Fruit fly (Drosophila melanogaster) whole organism, embryonic: ENCODE data around the gene mbc.
A peak's percentile ranks its signal among the peaks of the same experiment; 100 is the strongest.

Source experiments
- Abd-B ChIP-seq: fragments of 200-800 bp; sonication (Bioruptor generic); optimal IDR thresholded peaks from 2 replicates; lab custom pipeline; 2018; ENCODE audit warnings: missing biosample characterization, mild to moderate bottlenecking, missing genetic modification characterization, moderate library complexity
- Antp ChIP-seq: fragments of 200-800 bp; sonication (Bioruptor generic); optimal IDR thresholded peaks from 3 replicates; lab custom pipeline; 2016; ENCODE audit warnings: missing biosample characterization, missing genetic modification characterization
- Atf3 ChIP-seq: fragments of 200-800 bp; sonication (Bioruptor generic); optimal IDR thresholded peaks from 3 replicates; lab custom pipeline; 2016; ENCODE audit warnings: missing biosample characterization, missing genetic modification characterization
- B-H2 ChIP-seq: fragments of 200-800 bp; sonication (Bioruptor generic); optimal IDR thresholded peaks from 2 replicates; lab custom pipeline; 2018; ENCODE audit warnings: missing biosample characterization, mild to moderate bottlenecking, missing genetic modification characterization
- CG10366 ChIP-seq: fragments of 200-800 bp; sonication (Bioruptor generic); IDR thresholded peaks from 2 replicates; pipeline ENCODE4 v1.3.6; 2022; ENCODE audit warnings: missing biosample characterization, missing genetic modification characterization
- CG11247 ChIP-seq: fragments of 200-800 bp; sonication (Bioruptor generic); IDR thresholded peaks from 2 replicates; pipeline ENCODE4 v1.3.6; 2022; ENCODE audit warnings: missing biosample characterization, missing genetic modification characterization
- CG12104 ChIP-seq: fragments of 200-800 bp; sonication (Bioruptor generic); optimal IDR thresholded peaks from 3 replicates; lab custom pipeline; 2016; ENCODE audit warnings: missing biosample characterization, missing genetic modification characterization
- CG12219 ChIP-seq: fragments of 200-800 bp; sonication (Bioruptor generic); optimal IDR thresholded peaks from 3 replicates; lab custom pipeline; 2018; ENCODE audit warnings: missing biosample characterization, mild to moderate bottlenecking, missing genetic modification characterization
- CG1233 ChIP-seq: fragments of 200-800 bp; sonication (Bioruptor generic); optimal IDR thresholded peaks from 4 replicates; lab custom pipeline; 2018; ENCODE audit warnings: missing biosample characterization, mild to moderate bottlenecking, missing genetic modification characterization
- CG12659 ChIP-seq: fragments of 200-800 bp; sonication (Bioruptor generic); optimal IDR thresholded peaks from 3 replicates; lab custom pipeline; 2017; ENCODE audit warnings: mild to moderate bottlenecking, missing biosample characterization, missing genetic modification reagents, missing genetic modification characterization
- CG1647 ChIP-seq: fragments of 200-800 bp; sonication (Bioruptor generic); optimal IDR thresholded peaks from 3 replicates; lab custom pipeline; 2016; ENCODE audit warnings: missing biosample characterization, missing genetic modification characterization
- CG16863 ChIP-seq: fragments of 200-800 bp; sonication (Bioruptor generic); optimal IDR thresholded peaks from 3 replicates; lab custom pipeline; 2016; ENCODE audit warnings: missing biosample characterization, missing genetic modification characterization
- CG17328 ChIP-seq: fragments of 200-800 bp; sonication (Bioruptor generic); IDR thresholded peaks from 2 replicates; pipeline ENCODE4 v1.3.6; 2022; ENCODE audit warnings: missing biosample characterization, missing genetic modification characterization
- CG30020 ChIP-seq: fragments of 200-800 bp; optimal IDR thresholded peaks from 2 replicates; lab custom pipeline; 2019; ENCODE audit warnings: missing biosample characterization, mild to moderate bottlenecking, missing genetic modification characterization, moderate library complexity
- CG3163 ChIP-seq: fragments of 200-800 bp; sonication (Bioruptor generic); optimal IDR thresholded peaks from 3 replicates; lab custom pipeline; 2016; ENCODE audit warnings: missing biosample characterization, missing genetic modification characterization
- CG32767 ChIP-seq: fragments of 200-800 bp; sonication (Bioruptor generic); IDR thresholded peaks from 2 replicates; pipeline ENCODE4 v1.3.6; 2022; ENCODE audit warnings: missing biosample characterization, missing genetic modification characterization
- CG34422 ChIP-seq: fragments of 200-800 bp; sonication (Bioruptor generic); IDR thresholded peaks from 3 replicates; pipeline ENCODE4 v1.3.6; 2022; ENCODE audit warnings: missing biosample characterization, missing genetic modification characterization
- CG3838 ChIP-seq: fragments of 200-800 bp; sonication (Bioruptor generic); optimal IDR thresholded peaks from 3 replicates; lab custom pipeline; 2016; ENCODE audit warnings: missing biosample characterization, missing genetic modification characterization
- CG4404 ChIP-seq: fragments of 200-800 bp; sonication (Bioruptor generic); IDR thresholded peaks from 2 replicates; pipeline ENCODE4 v1.3.6; 2022; ENCODE audit warnings: missing biosample characterization, missing genetic modification characterization
- CG5245 ChIP-seq: fragments of 200-800 bp; sonication (Bioruptor generic); optimal IDR thresholded peaks from 3 replicates; lab custom pipeline; 2016; ENCODE audit warnings: missing biosample characterization, missing genetic modification characterization
- CG6689 ChIP-seq: fragments of 200-800 bp; sonication (Bioruptor generic); IDR thresholded peaks from 2 replicates; pipeline ENCODE4 v1.3.6; 2022; ENCODE audit warnings: missing biosample characterization, missing genetic modification characterization
- Dbx ChIP-seq: fragments of 200-800 bp; sonication (Bioruptor generic); IDR thresholded peaks from 3 replicates; pipeline ENCODE4 v1.3.6; 2022; ENCODE audit warnings: missing biosample characterization, missing genetic modification characterization
- Drgx ChIP-seq: fragments of 200-800 bp; sonication (Bioruptor generic); IDR thresholded peaks from 2 replicates; pipeline ENCODE4 v1.3.6; 2022; ENCODE audit warnings: missing biosample characterization, missing genetic modification characterization
- Eip74EF ChIP-seq, 2 experiments: fragments of 200-800 bp in 1 of 2; fragments of >200 bp in 1 of 2; sonication (Bioruptor generic) in 1 of 2; optimal IDR thresholded peaks; 2 replicates each; lab custom pipeline; 2017 to 2019; ENCODE audit warnings: missing biosample characterization in 2 of 2, missing genetic modification characterization in 2 of 2, mild to moderate bottlenecking in 1 of 2, moderate library complexity in 1 of 2
- Elba2 ChIP-seq: fragments of 200-800 bp; sonication (Bioruptor generic); optimal IDR thresholded peaks from 3 replicates; lab custom pipeline; 2016; ENCODE audit warnings: missing biosample characterization, missing genetic modification characterization
- GATAe ChIP-seq: fragments of 200-800 bp; sonication (Bioruptor generic); conservative IDR thresholded peaks from 2 replicates; pipeline ENCODE4 v1.3.6; 2022; ENCODE audit warnings: missing biosample characterization, missing genetic modification characterization
- HHEX ChIP-seq: fragments of 200-800 bp; sonication (Bioruptor generic); optimal IDR thresholded peaks from 3 replicates; lab custom pipeline; 2017; ENCODE audit warnings: missing biosample characterization, mild to moderate bottlenecking, missing genetic modification characterization, missing genetic modification reagents
- MTF-1 ChIP-seq: fragments of 200-800 bp; sonication (Bioruptor generic); optimal IDR thresholded peaks from 2 replicates; lab custom pipeline; 2018; ENCODE audit warnings: missing biosample characterization, mild to moderate bottlenecking, missing genetic modification characterization, borderline replicate concordance
- Mad ChIP-seq: fragments of 200-800 bp; sonication (Bioruptor generic); optimal IDR thresholded peaks from 2 replicates; lab custom pipeline; 2016; ENCODE audit warnings: missing biosample characterization, missing genetic modification characterization
- NFAT ChIP-seq: fragments of 200-800 bp; sonication (Bioruptor generic); IDR thresholded peaks from 2 replicates; pipeline ENCODE4 v1.3.6; 2022; ENCODE audit warnings: missing biosample characterization, missing genetic modification characterization
- NK7.1 ChIP-seq: fragments of 200-800 bp; sonication (Bioruptor generic); optimal IDR thresholded peaks from 3 replicates; lab custom pipeline; 2016; ENCODE audit warnings: missing biosample characterization, missing genetic modification characterization
- NfI ChIP-seq: fragments of 200-800 bp; sonication (Bioruptor generic); optimal IDR thresholded peaks from 3 replicates; lab custom pipeline; 2018; ENCODE audit warnings: missing biosample characterization, mild to moderate bottlenecking, missing genetic modification characterization, moderate library complexity
- Pdp1 ChIP-seq, 2 experiments: fragments of 200-800 bp; sonication (Bioruptor generic); optimal IDR thresholded peaks; 3 replicates each; lab custom pipeline; 2016; ENCODE audit warnings: missing biosample characterization in 2 of 2, missing genetic modification characterization in 2 of 2, mild to moderate bottlenecking in 1 of 2, moderate library complexity in 1 of 2
- Sox100B ChIP-seq: fragments of 200-800 bp; sonication (Bioruptor generic); optimal IDR thresholded peaks from 3 replicates; lab custom pipeline; 2018; ENCODE audit warnings: missing biosample characterization, mild to moderate bottlenecking, missing genetic modification characterization
- Ssrp ChIP-seq: fragments of 200-800 bp; sonication (Bioruptor generic); optimal IDR thresholded peaks from 2 replicates; lab custom pipeline; 2018; ENCODE audit warnings: missing biosample characterization, mild to moderate bottlenecking, missing genetic modification characterization, moderate library complexity
- Xrp1 ChIP-seq: fragments of 200-800 bp; sonication (Bioruptor generic); IDR thresholded peaks from 2 replicates; pipeline ENCODE4 v1.3.6; 2022; ENCODE audit warnings: missing biosample characterization, missing genetic modification characterization
- amos ChIP-seq: fragments of 200-800 bp; sonication (Bioruptor generic); IDR thresholded peaks from 2 replicates; pipeline ENCODE4 v1.3.6; 2022; ENCODE audit warnings: missing biosample characterization, missing genetic modification characterization; ENCODE audit not compliant: partially characterized antibody
- br ChIP-seq: fragments of >200 bp; optimal IDR thresholded peaks from 2 replicates; lab custom pipeline; 2017
- emc ChIP-seq: fragments of 200-800 bp; sonication (Bioruptor generic); optimal IDR thresholded peaks from 2 replicates; lab custom pipeline; 2016; ENCODE audit warnings: missing biosample characterization, missing genetic modification characterization
- inv ChIP-seq: fragments of 200-800 bp; sonication (Bioruptor generic); IDR thresholded peaks from 2 replicates; pipeline ENCODE4 v1.3.6; 2022; ENCODE audit warnings: missing biosample characterization, missing genetic modification characterization; ENCODE audit not compliant: partially characterized antibody
- lov ChIP-seq, 2 experiments: fragments of 200-800 bp in 1 of 2; fragments of >200 bp in 1 of 2; sonication (Bioruptor generic) in 1 of 2; IDR thresholded peaks in 1 of 2; optimal IDR thresholded peaks in 1 of 2; 2 replicates in 1 of 2; 3 replicates in 1 of 2; pipeline versions ENCODE4 v1.3.6 to Lab custom; 2017 to 2022; ENCODE audit warnings: missing biosample characterization in 1 of 2, missing genetic modification characterization in 1 of 2
- maf-S ChIP-seq: fragments of 200-800 bp; sonication (Bioruptor generic); optimal IDR thresholded peaks from 2 replicates; lab custom pipeline; 2016; ENCODE audit warnings: missing biosample characterization, missing genetic modification characterization
- oc ChIP-seq: fragments of 200-800 bp; sonication (Bioruptor generic); optimal IDR thresholded peaks from 2 replicates; lab custom pipeline; 2018; ENCODE audit warnings: missing biosample characterization, mild to moderate bottlenecking, missing genetic modification characterization, moderate library complexity
- pb ChIP-seq: fragments of 200-800 bp; sonication (Bioruptor generic); optimal IDR thresholded peaks from 3 replicates; lab custom pipeline; 2016; ENCODE audit warnings: missing biosample characterization, missing genetic modification characterization
- pros ChIP-seq: fragments of 200-800 bp; sonication (Bioruptor generic); optimal IDR thresholded peaks from 3 replicates; lab custom pipeline; 2019; ENCODE audit warnings: missing biosample characterization, mild to moderate bottlenecking, missing genetic modification characterization, moderate library complexity
- sd ChIP-seq: fragments of 200-800 bp; sonication (Bioruptor generic); optimal IDR thresholded peaks from 3 replicates; lab custom pipeline; 2018; ENCODE audit warnings: missing biosample characterization, mild to moderate bottlenecking, missing genetic modification characterization, moderate library complexity
- sr ChIP-seq: fragments of 200-800 bp; sonication (Bioruptor generic); IDR thresholded peaks from 3 replicates; pipeline ENCODE4 v1.3.6; 2022; ENCODE audit warnings: missing biosample characterization, missing genetic modification characterization
- ssp ChIP-seq: fragments of 200-800 bp; sonication (Bioruptor generic); IDR thresholded peaks from 2 replicates; pipeline ENCODE4 v1.3.6; 2022; ENCODE audit warnings: missing biosample characterization, missing genetic modification characterization
- unpg ChIP-seq: fragments of 200-800 bp; sonication (Bioruptor generic); optimal IDR thresholded peaks from 3 replicates; lab custom pipeline; 2018; ENCODE audit warnings: missing biosample characterization, mild to moderate bottlenecking, missing genetic modification characterization, moderate library complexity
- wor ChIP-seq: fragments of 200-800 bp; sonication (Bioruptor generic); IDR thresholded peaks from 2 replicates; pipeline ENCODE4 v1.3.6; 2022; ENCODE audit warnings: missing biosample characterization, missing genetic modification characterization
- zen2 ChIP-seq: fragments of 200-800 bp; sonication (Bioruptor generic); IDR thresholded peaks from 3 replicates; pipeline ENCODE4 v1.3.6; 2022; ENCODE audit warnings: missing biosample characterization, missing genetic modification characterization; ENCODE audit not compliant: partially characterized antibody

Gene mbc

DNA sequence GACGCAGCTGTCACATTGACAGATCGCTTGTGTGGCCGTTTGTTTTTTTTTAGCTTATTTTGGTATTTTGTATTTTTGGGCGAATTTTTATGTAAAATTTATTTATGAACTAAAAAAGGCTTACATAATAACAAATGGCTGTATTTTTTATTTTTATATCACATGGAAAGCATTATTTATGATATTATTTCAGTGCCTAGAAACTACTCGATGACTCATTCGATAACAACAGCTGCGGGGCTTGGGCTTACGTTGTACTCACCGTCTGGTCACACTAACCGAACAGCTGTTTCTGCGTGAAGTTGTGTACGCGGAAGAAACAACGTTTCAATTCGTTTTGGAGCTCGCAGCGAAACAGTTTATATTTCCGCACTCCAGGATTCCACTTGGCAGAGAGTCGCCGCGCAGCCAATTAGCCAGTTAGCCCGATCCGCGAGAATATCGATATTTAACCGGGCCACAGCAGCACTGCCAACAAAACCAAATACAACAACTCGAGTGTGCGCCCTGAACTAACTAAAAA is 48.5 kb upstream of the mbc start, which contains the start of the genes Hmgcr and Rpn9 (continued):
- TF ChIP-seq CG6689 (GFP tag; lab: Robert Waterston, UW), result no peak
- TF ChIP-seq MTF-1 (GFP tag; lab: Kevin White, UChicago), result no peak
- TF ChIP-seq Atf3 (GFP tag; lab: Kevin White, UChicago), result no peak
- TF ChIP-seq amos (GFP tag; lab: Robert Waterston, UW), result 0 out of 2 replicates have a peak, but pooled peaks have one; percentile 16
- no peak for TF ChIP-seq CG12104
- no peak for TF ChIP-seq Ssrp (tag; lab: Kevin White, UChicago)
- no peak for TF ChIP-seq Dbx (GFP tag; lab: Robert Waterston, UW)
- TF ChIP-seq CG12219 (GFP tag; lab: Kevin White, UChicago), result no peak
- no peak for TF ChIP-seq NK7.1 (GFP tag; lab: Kevin White, UChicago)
- TF ChIP-seq br, result no peak
- no peak for TF ChIP-seq Sox100B (GFP tag; lab: Kevin White, UChicago)
- TF ChIP-seq pros (GFP tag; lab: Kevin White, UChicago), result no peak
- no peak for TF ChIP-seq Elba2 (GFP tag; lab: Kevin White, UChicago)
- TF ChIP-seq CG5245, result no peak
- 0 out of 3 replicates have a peak, but pooled peaks have one; percentile 5 for TF ChIP-seq zen2
- TF ChIP-seq NfI, result peak; percentile 30
- TF ChIP-seq CG1647 (GFP tag; lab: Kevin White, UChicago), result no peak
- TF ChIP-seq ssp, result no peak
- no peak for TF ChIP-seq NFAT (GFP tag; lab: Robert Waterston, UW)
- no peak for TF ChIP-seq sd (tag; lab: Kevin White, UChicago)
- no peak for TF ChIP-seq CG16863 (GFP tag; lab: Kevin White, UChicago)
- no peak for TF ChIP-seq wor (GFP tag; lab: Robert Waterston, UW)
- TF ChIP-seq CG1233 (GFP tag; lab: Kevin White, UChicago), result no peak
- no peak for TF ChIP-seq CG3163 (GFP tag; lab: Kevin White, UChicago)
- peak in 1 of 2 experiments; percentile 71 for TF ChIP-seq Eip74EF (GFP tag; optimal IDR thresholded peaks at IDR 0.05; lab: Kevin White, UChicago)
- no peak for TF ChIP-seq emc (GFP tag; lab: Kevin White, UChicago)
- TF ChIP-seq lov (optimal IDR thresholded peaks at IDR 0.05; lab: Kevin White, UChicago), result no peak
- no peak for TF ChIP-seq lov (GFP tag; IDR thresholded peaks at IDR 0.05; lab: Robert Waterston, UW)
- no peak for TF ChIP-seq pb (GFP tag; lab: Kevin White, UChicago)
- TF ChIP-seq Xrp1 (GFP tag; lab: Robert Waterston, UW), result no peak
- TF ChIP-seq CG34422 (GFP tag; lab: Robert Waterston, UW), result peak; percentile 67; the same call in 1 of the 3 replicates
- TF ChIP-seq Drgx, result no peak
- TF ChIP-seq GATAe (GFP tag; lab: Robert Waterston, UW), result no peak
- no peak for TF ChIP-seq CG11247 (GFP tag; lab: Robert Waterston, UW)
- no peak for TF ChIP-seq CG32767 (GFP tag; lab: Robert Waterston, UW)
- no peak for TF ChIP-seq CG4404 (GFP tag; lab: Robert Waterston, UW)
- peak; percentile 31 for TF ChIP-seq Mad (GFP tag; lab: Kevin White, UChicago)
- TF ChIP-seq inv (GFP tag; lab: Robert Waterston, UW), result no peak
- TF ChIP-seq maf-S (GFP tag; lab: Kevin White, UChicago), result no peak
- TF ChIP-seq unpg (GFP tag; lab: Kevin White, UChicago), result peak; percentile 21
- no peak for TF ChIP-seq oc (tag; lab: Kevin White, UChicago)
- TF ChIP-seq CG30020 (tag; lab: Kevin White, UChicago), result peak; percentile 20
- TF ChIP-seq sr (GFP tag; lab: Robert Waterston, UW), result no peak
- no peak for TF ChIP-seq Antp (GFP tag; lab: Kevin White, UChicago)
- TF ChIP-seq Abd-B, result no peak
- TF ChIP-seq CG12659 (GFP tag; lab: Kevin White, UChicago), result peak; percentile 83
- peak; percentile 38; the same call in 1 of the 2 replicates for TF ChIP-seq CG17328 (GFP tag; lab: Robert Waterston, UW)
- no peak for TF ChIP-seq B-H2 (GFP tag; lab: Kevin White, UChicago)
- no peak for TF ChIP-seq HHEX (GFP tag; lab: Kevin White, UChicago)
- no peak for TF ChIP-seq CG3838 (GFP tag; lab: Kevin White, UChicago)
- TF ChIP-seq Pdp1 (GFP tag; optimal IDR thresholded peaks at IDR 0.05; lab: Kevin White, UChicago), result peak in 1 of 2 experiments; percentile 99
- TF ChIP-seq CG10366 (GFP tag; lab: Robert Waterston, UW), result no peak
